Fruit fly (Drosophila melanogaster) whole organism, adult: Measurements from ENCODE around the gene CG13392.

Experiments used
- CG12768 ChIP-seq: fragments of 200-800 bp; sonication (Bioruptor generic); optimal IDR thresholded peaks from 2 replicates; lab custom pipeline; 2017; ENCODE audit warnings: missing biosample characterization, missing genetic modification characterization, mild to moderate bottlenecking, moderate library complexity, missing genetic modification reagents
- CG14711 ChIP-seq: fragments of 200-800 bp; sonication (Bioruptor generic); optimal IDR thresholded peaks from 2 replicates; lab custom pipeline; 2018; ENCODE audit warnings: missing biosample characterization, mild to moderate bottlenecking, missing genetic modification characterization, moderate library complexity
- CG1620 ChIP-seq: fragments of 200-800 bp; sonication (Bioruptor generic); optimal IDR thresholded peaks from 2 replicates; lab custom pipeline; 2016; ENCODE audit warnings: missing biosample characterization, missing genetic modification characterization
- CG33017 ChIP-seq: fragments of 200-800 bp; sonication (Bioruptor generic); optimal IDR thresholded peaks from 2 replicates; lab custom pipeline; 2018; ENCODE audit warnings: missing biosample characterization, mild to moderate bottlenecking, missing genetic modification characterization, moderate library complexity
- CG7045 ChIP-seq: fragments of 200-800 bp; sonication (Bioruptor generic); optimal IDR thresholded peaks from 2 replicates; lab custom pipeline; 2017; ENCODE audit warnings: missing biosample characterization, mild to moderate bottlenecking, missing genetic modification characterization
- CG7101 ChIP-seq: fragments of 200-800 bp; sonication (Bioruptor generic); optimal IDR thresholded peaks from 2 replicates; lab custom pipeline; 2018; ENCODE audit warnings: missing biosample characterization, mild to moderate bottlenecking, missing genetic modification characterization, moderate library complexity
- Clk ChIP-seq: fragments of 200-800 bp; sonication (Bioruptor generic); optimal IDR thresholded peaks from 2 replicates; lab custom pipeline; 2017; ENCODE audit warnings: missing biosample characterization, missing genetic modification characterization
- Hr96 ChIP-seq: fragments of 200-800 bp; sonication (Bioruptor generic); optimal IDR thresholded peaks from 2 replicates; lab custom pipeline; 2016; ENCODE audit warnings: missing biosample characterization, missing genetic modification characterization
- Mnt ChIP-seq: fragments of 200-800 bp; sonication (Bioruptor generic); optimal IDR thresholded peaks from 2 replicates; lab custom pipeline; 2016; ENCODE audit warnings: missing biosample characterization, mild to moderate bottlenecking, missing genetic modification characterization
- bab1 ChIP-seq: fragments of 200-800 bp; sonication (Bioruptor generic); optimal IDR thresholded peaks from 3 replicates; lab custom pipeline; 2019; ENCODE audit warnings: missing biosample characterization, mild to moderate bottlenecking, missing genetic modification characterization, moderate library complexity
- cic ChIP-seq: fragments of 200-800 bp; sonication (Bioruptor generic); optimal IDR thresholded peaks from 2 replicates; lab custom pipeline; 2017; ENCODE audit warnings: missing biosample characterization, mild to moderate bottlenecking, missing genetic modification characterization, moderate library complexity
- cnc ChIP-seq, 2 experiments: fragments of >200 bp; optimal IDR thresholded peaks; 2 replicates each; lab custom pipeline; 2017
- tj ChIP-seq: fragments of 200-800 bp; sonication (Bioruptor generic); optimal IDR thresholded peaks from 3 replicates; lab custom pipeline; 2017; ENCODE audit warnings: missing biosample characterization, mild to moderate bottlenecking, missing genetic modification characterization, moderate library complexity
- toe ChIP-seq: fragments of 200-800 bp; sonication (Bioruptor generic); optimal IDR thresholded peaks from 2 replicates; lab custom pipeline; 2016; ENCODE audit warnings: missing biosample characterization, missing genetic modification characterization

Gene CG13392

DNA sequence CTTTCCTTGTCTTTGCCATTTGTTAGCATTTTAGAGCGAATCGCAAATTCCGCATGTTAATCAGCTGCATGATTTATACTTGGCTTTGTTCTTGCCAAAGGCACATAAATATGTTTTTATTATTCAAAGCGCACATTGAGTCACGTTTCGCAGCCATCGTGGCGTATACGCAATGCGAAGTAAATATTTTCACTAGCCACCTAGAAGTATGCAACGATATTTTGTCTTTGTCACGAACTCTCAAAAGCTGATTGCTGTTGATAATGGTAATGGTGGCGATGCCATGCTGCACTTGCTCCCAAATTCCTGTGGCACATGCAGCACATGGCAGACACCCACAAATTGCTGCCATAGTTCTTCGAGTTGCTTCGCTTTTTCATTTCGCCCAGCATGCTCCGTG, 47.9 kb downstream of the CG13392 start:
- TF ChIP-seq tj (no peak), Mnt (GFP tag; lab: Kevin White, UChicago) (no peak), cnc (optimal IDR thresholded peaks at IDR 0.05; lab: Kevin White, UChicago) (no peak), CG7101 (no peak), bab1 (GFP tag; lab: Kevin White, UChicago) (peak; percentile 20)

- TF ChIP-seq CG12768 (GFP tag; lab: Kevin White, UChicago) (no peak), toe (no peak), tj (no peak), CG14711 (tag; lab: Kevin White, UChicago) (no peak), CG7045 (GFP tag; lab: Kevin White, UChicago) (no peak), cic (GFP tag; lab: Kevin White, UChicago) (no peak)
Measured at dm6 chr2L:8333624-8334023, 49.0 kb downstream of the CG13392 start.

dm6 chr2L:8333185-8333584, 49.4 kb downstream of the CG13392 start:
- TF ChIP-seq CG14711 (tag; lab: Kevin White, UChicago) (no peak), CG33017 (tag; lab: Kevin White, UChicago) (no peak), Clk (no peak), Hr96 (no peak), toe (no peak), CG7101 (no peak), CG1620 (no peak), tj (no peak), cnc (optimal IDR thresholded peaks at IDR 0.05; lab: Kevin White, UChicago) (no peak)
